Fruit fly (Drosophila melanogaster) whole organism, embryonic: Measurements from ENCODE around the gene dls.

Experiments used
- Abd-B ChIP-seq: fragments of 200-800 bp; sonication (Bioruptor generic); optimal IDR thresholded peaks from 2 replicates; lab custom pipeline; 2018; ENCODE audit warnings: missing biosample characterization, mild to moderate bottlenecking, missing genetic modification characterization, moderate library complexity
- CG1024 ChIP-seq: fragments of 200-800 bp; sonication (Bioruptor generic); IDR thresholded peaks from 2 replicates; pipeline ENCODE4 v1.3.6; 2022; ENCODE audit warnings: missing biosample characterization, missing genetic modification characterization
- Neu2 ChIP-seq: fragments of 200-800 bp; sonication (Bioruptor generic); optimal IDR thresholded peaks from 3 replicates; lab custom pipeline; 2016; ENCODE audit warnings: missing biosample characterization, missing genetic modification characterization, borderline replicate concordance

DNA sequence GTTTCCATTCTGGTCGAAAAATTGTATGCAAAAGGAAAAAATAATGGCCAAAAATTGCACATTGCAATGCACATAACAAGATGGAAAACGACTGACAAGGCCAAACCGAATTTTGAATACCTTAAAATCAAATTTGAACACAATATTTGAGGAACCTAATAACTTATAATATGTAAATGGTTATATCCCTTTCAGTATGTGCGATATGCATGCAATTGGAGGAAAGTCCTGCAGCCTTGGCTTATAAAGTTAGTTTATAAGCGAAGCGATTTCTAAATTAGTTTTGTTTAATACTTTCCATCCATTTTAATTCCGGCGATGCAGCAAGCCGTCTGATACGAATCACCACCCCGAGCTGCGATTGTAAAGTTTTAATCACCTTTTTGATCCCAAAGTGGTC lies 24.0 kb downstream of the dls start:
- no peak for TF ChIP-seq Abd-B
- TF ChIP-seq Neu2 (GFP tag; lab: Kevin White, UChicago), result no peak
- TF ChIP-seq CG1024 (GFP tag; lab: Robert Waterston, UW), result no peak
